Worm (Caenorhabditis elegans) whole organism, mixed stage, embryonic: ENCODE data around the gene cysl-2.

Experiments used
- M03D4.4 ChIP-seq: sonication (generic microtip); optimal IDR thresholded peaks from 2 replicates; lab custom pipeline; 2017; ENCODE audit warnings: mild to moderate bottlenecking, missing genetic modification characterization, missing compliant biosample characterization
- bed-3 ChIP-seq: fragments of 200-800 bp; sonication (Bioruptor generic); optimal IDR thresholded peaks from 3 replicates; lab custom pipeline; 2018; ENCODE audit warnings: mild to moderate bottlenecking, missing genetic modification characterization, moderate library complexity, missing compliant biosample characterization
- blmp-1 ChIP-seq: fragments of 150-350 bp; optimal IDR thresholded peaks from 2 replicates; lab custom pipeline; 2014; ENCODE audit warnings: missing biosample characterization, missing genetic modification characterization
- ceh-43 ChIP-seq: fragments of 200-800 bp; sonication (Bioruptor generic); optimal IDR thresholded peaks from 2 replicates; lab custom pipeline; 2018; ENCODE audit warnings: mild to moderate bottlenecking, missing genetic modification characterization, moderate library complexity, missing compliant biosample characterization
- ceh-83 ChIP-seq: fragments of 200-800 bp; sonication (Bioruptor generic); optimal IDR thresholded peaks from 2 replicates; lab custom pipeline; 2018; ENCODE audit warnings: mild to moderate bottlenecking, missing genetic modification characterization, missing compliant biosample characterization
- cnd-1 ChIP-seq: fragments of 200-800 bp; sonication (Bioruptor generic); optimal IDR thresholded peaks from 2 replicates; lab custom pipeline; 2018; ENCODE audit warnings: mild to moderate bottlenecking, missing genetic modification characterization, missing compliant biosample characterization
- drap-1 ChIP-seq: fragments of 200-800 bp; sonication (Bioruptor generic); optimal IDR thresholded peaks from 3 replicates; lab custom pipeline; 2018; ENCODE audit warnings: mild to moderate bottlenecking, missing genetic modification characterization, missing compliant biosample characterization
- elt-1 ChIP-seq: sonication (generic microtip); optimal IDR thresholded peaks from 2 replicates; lab custom pipeline; 2017; ENCODE audit warnings: missing genetic modification characterization, mild to moderate bottlenecking, missing compliant biosample characterization, antibody characterized with exemption, moderate library complexity, borderline replicate concordance; ENCODE audit not compliant: insufficient read depth
- elt-3 ChIP-seq: fragments of 150-350 bp; optimal IDR thresholded peaks from 2 replicates; lab custom pipeline; 2014; ENCODE audit warnings: missing biosample characterization, missing genetic modification characterization
- ham-2 ChIP-seq: fragments of 200-800 bp; sonication (Bioruptor generic); optimal IDR thresholded peaks from 2 replicates; lab custom pipeline; 2018; ENCODE audit warnings: mild to moderate bottlenecking, missing genetic modification characterization, missing compliant biosample characterization
- hlh-1 ChIP-seq: fragments of 150-350 bp; optimal IDR thresholded peaks from 2 replicates; lab custom pipeline; 2014; ENCODE audit warnings: missing biosample characterization, missing genetic modification reagents, missing genetic modification characterization
- lin-13 ChIP-seq: fragments of 150-350 bp; optimal IDR thresholded peaks from 2 replicates; lab custom pipeline; 2014; ENCODE audit warnings: missing biosample characterization, missing genetic modification characterization
- lin-32 ChIP-seq: fragments of 200-800 bp; sonication (Bioruptor generic); optimal IDR thresholded peaks from 2 replicates; lab custom pipeline; 2018; ENCODE audit warnings: mild to moderate bottlenecking, missing genetic modification characterization, missing compliant biosample characterization
- lsy-2 ChIP-seq: fragments of 150-350 bp; optimal IDR thresholded peaks from 2 replicates; lab custom pipeline; 2014; ENCODE audit warnings: missing biosample characterization, missing genetic modification characterization
- mab-5 ChIP-seq: fragments of 150-350 bp; optimal IDR thresholded peaks from 2 replicates; lab custom pipeline; 2014; ENCODE audit warnings: missing biosample characterization, missing genetic modification characterization
- mep-1 ChIP-seq: fragments of 150-350 bp; optimal IDR thresholded peaks from 2 replicates; lab custom pipeline; 2017; ENCODE audit warnings: missing biosample characterization, missing genetic modification reagents, missing genetic modification characterization, inconsistent platforms
- mls-2 ChIP-seq: sonication (generic microtip); optimal IDR thresholded peaks from 2 replicates; lab custom pipeline; 2016; ENCODE audit warnings: mild to moderate bottlenecking, missing genetic modification characterization, moderate library complexity, missing compliant biosample characterization
- nhr-2 ChIP-seq: fragments of 150-350 bp; optimal IDR thresholded peaks from 2 replicates; lab custom pipeline; 2014; ENCODE audit warnings: missing biosample characterization, missing genetic modification characterization
- nhr-237 ChIP-seq: fragments of 150-350 bp; optimal IDR thresholded peaks from 2 replicates; lab custom pipeline; 2014; ENCODE audit warnings: missing biosample characterization, missing genetic modification characterization
- nhr-28 ChIP-seq: fragments of 150-350 bp; optimal IDR thresholded peaks from 2 replicates; lab custom pipeline; 2014; ENCODE audit warnings: missing biosample characterization, missing genetic modification characterization
- nhr-76 ChIP-seq: sonication (generic microtip); optimal IDR thresholded peaks from 2 replicates; lab custom pipeline; 2017; ENCODE audit warnings: missing biosample characterization, missing genetic modification characterization
- pha-4 ChIP-seq: fragments of 150-350 bp; optimal IDR thresholded peaks from 2 replicates; lab custom pipeline; 2018; ENCODE audit warnings: missing biosample characterization, missing genetic modification reagents, missing genetic modification characterization
- sem-2 ChIP-seq: fragments of 200-800 bp; sonication (Bioruptor generic); optimal IDR thresholded peaks from 2 replicates; lab custom pipeline; 2018; ENCODE audit warnings: mild to moderate bottlenecking, missing genetic modification characterization, missing compliant biosample characterization
- snpc-4 ChIP-seq: fragments of 150-350 bp; optimal IDR thresholded peaks from 2 replicates; lab custom pipeline; 2014; ENCODE audit warnings: missing biosample characterization, missing genetic modification characterization
- sptf-1 ChIP-seq: sonication (generic microtip); optimal IDR thresholded peaks from 2 replicates; lab custom pipeline; 2017; ENCODE audit warnings: mild to moderate bottlenecking, missing genetic modification characterization, moderate library complexity, missing compliant biosample characterization
- tbx-8 ChIP-seq: fragments of 200-800 bp; sonication (Bioruptor generic); optimal IDR thresholded peaks from 2 replicates; lab custom pipeline; 2018; ENCODE audit warnings: mild to moderate bottlenecking, missing genetic modification characterization, moderate library complexity, missing compliant biosample characterization
- unc-120 ChIP-seq: sonication (generic microtip); optimal IDR thresholded peaks from 2 replicates; lab custom pipeline; 2017; ENCODE audit warnings: missing genetic modification characterization, missing compliant biosample characterization; ENCODE audit not compliant: poor library complexity, severe bottlenecking
- unc-39 ChIP-seq: fragments of 150-350 bp; optimal IDR thresholded peaks from 2 replicates; lab custom pipeline; 2014; ENCODE audit warnings: missing biosample characterization, missing genetic modification characterization
- unc-62 ChIP-seq: fragments of 150-350 bp; optimal IDR thresholded peaks from 2 replicates; lab custom pipeline; 2014; ENCODE audit warnings: missing biosample characterization, missing genetic modification reagents, missing genetic modification characterization
- zip-8 ChIP-seq: fragments of 150-350 bp; optimal IDR thresholded peaks from 2 replicates; lab custom pipeline; 2014; ENCODE audit warnings: missing biosample characterization, missing genetic modification characterization
- ztf-11 ChIP-seq: fragments of 150-350 bp; optimal IDR thresholded peaks from 2 replicates; lab custom pipeline; 2014; ENCODE audit warnings: missing biosample characterization, missing genetic modification characterization

cysl-2 gene

ce11 chrII:14527104-14527503, 32.9 kb upstream of the cysl-2 start:
- TF ChIP-seq unc-62 (GFP tag; lab: Kevin White, UChicago) (no peak), pha-4 (no peak), zip-8 (tag; lab: Kevin White, UChicago) (no peak), M03D4.4 (tag; lab: Kevin White, UChicago) (no peak), ceh-83 (GFP tag; lab: Kevin White, UChicago) (no peak)

ce11 chrII:14525013-14525412, 30.8 kb upstream of the cysl-2 start, which contains the start of gene F57C2.4:
Gene F57C2.4, plus strand, starts transcription at chrII:14525313.
- no peak for TF ChIP-seq nhr-28
- TF ChIP-seq lsy-2 (tag; lab: Kevin White, UChicago): no peak
- TF ChIP-seq nhr-2 (tag; lab: Kevin White, UChicago): no peak
- TF ChIP-seq mls-2 (tag; lab: Kevin White, UChicago): no peak
- TF ChIP-seq bed-3 (GFP tag; lab: Kevin White, UChicago): no peak
- TF ChIP-seq sptf-1: no peak
- TF ChIP-seq nhr-76 (tag; lab: Kevin White, UChicago): no peak
- TF ChIP-seq snpc-4 (tag; lab: Kevin White, UChicago): no peak
- no peak for TF ChIP-seq tbx-8 (GFP tag; lab: Kevin White, UChicago)
- TF ChIP-seq blmp-1: no peak
- no peak for TF ChIP-seq ceh-83 (GFP tag; lab: Kevin White, UChicago)
- no peak for TF ChIP-seq pha-4

- TF ChIP-seq tbx-8 (GFP tag; lab: Kevin White, UChicago) (no peak), nhr-237 (no peak), ham-2 (no peak), mls-2 (tag; lab: Kevin White, UChicago) (no peak), lin-32 (GFP tag; lab: Kevin White, UChicago) (no peak), elt-3 (tag; lab: Kevin White, UChicago) (no peak), ceh-43 (GFP tag; lab: Kevin White, UChicago) (no peak), sem-2 (no peak), lsy-2 (tag; lab: Kevin White, UChicago) (no peak), sptf-1 (no peak), cnd-1 (no peak), unc-120 (tag; lab: Kevin White, UChicago) (no peak), blmp-1 (no peak), snpc-4 (tag; lab: Kevin White, UChicago) (no peak), nhr-2 (tag; lab: Kevin White, UChicago) (no peak), hlh-1 (no peak), lin-13 (tag; lab: Kevin White, UChicago) (no peak), unc-39 (tag; lab: Kevin White, UChicago) (no peak), nhr-28 (no peak)
These were observed 29.5 kb upstream of the cysl-2 start, which contains the start of gene pot-2 for ce11 chrII:14523645-14524223. Gene pot-2, plus strand, starts transcription at chrII:14524173.

- TF ChIP-seq sem-2 (no peak), elt-1 (no peak), M03D4.4 (tag; lab: Kevin White, UChicago) (no peak), mls-2 (tag; lab: Kevin White, UChicago) (no peak), blmp-1 (no peak), ham-2 (no peak), lsy-2 (tag; lab: Kevin White, UChicago) (no peak), ztf-11 (no peak), nhr-237 (no peak), bed-3 (GFP tag; lab: Kevin White, UChicago) (no peak), ceh-43 (GFP tag; lab: Kevin White, UChicago) (no peak)
These were observed 28.9 kb upstream of the cysl-2 start, which contains the start of gene btb-20 for ce11 chrII:14523070-14523572. Gene btb-20, minus strand, starts transcription at chrII:14523522.

ce11 chrII:14522037-14522436, 27.8 kb upstream of the cysl-2 start, which contains the start of gene btb-19:
Gene btb-19, minus strand, starts transcription at chrII:14522137.
- TF ChIP-seq lsy-2 (tag; lab: Kevin White, UChicago): no peak
- TF ChIP-seq mep-1: no peak
- no peak for TF ChIP-seq tbx-8 (GFP tag; lab: Kevin White, UChicago)
- no peak for TF ChIP-seq elt-1
- TF ChIP-seq M03D4.4 (tag; lab: Kevin White, UChicago): no peak
- TF ChIP-seq blmp-1: no peak
- TF ChIP-seq nhr-2 (tag; lab: Kevin White, UChicago): no peak
- no peak for TF ChIP-seq ceh-43 (GFP tag; lab: Kevin White, UChicago)
- TF ChIP-seq mab-5 (tag; lab: Kevin White, UChicago): no peak
- TF ChIP-seq snpc-4 (tag; lab: Kevin White, UChicago): no peak
- no peak for TF ChIP-seq zip-8 (tag; lab: Kevin White, UChicago)
- TF ChIP-seq lin-32 (GFP tag; lab: Kevin White, UChicago): no peak
- no peak for TF ChIP-seq drap-1 (GFP tag; lab: Kevin White, UChicago)
- no peak for TF ChIP-seq ham-2
- no peak for TF ChIP-seq mls-2 (tag; lab: Kevin White, UChicago)
